Worm (Caenorhabditis elegans) whole organism, L4/young adult: Measurements from ENCODE around the gene cnc-5.

Experiments used
- dao-5 ChIP-seq: sonication (generic microtip); optimal IDR thresholded peaks from 2 replicates; lab custom pipeline; 2016; ENCODE audit warnings: missing genotype, missing genetic modification characterization, moderate library complexity, missing compliant biosample characterization
- him-1 ChIP-seq: sonication (generic microtip); optimal IDR thresholded peaks from 2 replicates; lab custom pipeline; 2016; ENCODE audit warnings: missing genotype, missing genetic modification reagents, missing genetic modification characterization, missing compliant biosample characterization

ce11 chrV:1447079-1447478 lies 1.9 kb downstream of the cnc-5 start, which contains the start of gene cnc-4:
- TF ChIP-seq dao-5 (tag; lab: Kevin White, UChicago) (no peak), him-1 (tag; lab: Kevin White, UChicago) (no peak)
